Worm (Caenorhabditis elegans): ENCODE data around the gene ZK262.9.
"Not testable (repeated sequence)": the region's sequence is repeated elsewhere in the genome, so short reads cannot be mapped to it uniquely, and the experiment has no call there.

- TF ChIP-seq ceh-13 (GFP tag; optimal IDR thresholded peaks at IDR 0.05); ceh-36 (tag; optimal IDR thresholded peaks at IDR 0.05); hmbx-1 (tag; optimal IDR thresholded peaks at IDR 0.05); flt-1 (GFP tag; IDR thresholded peaks at IDR 0.05); tbx-37 (GFP tag; conservative IDR thresholded peaks at IDR 0.05); ama-1 (optimal IDR thresholded peaks at IDR 0.05); pes-1 (GFP tag; IDR thresholded peaks at IDR 0.05); ets-7 (tag; optimal IDR thresholded peaks at IDR 0.05); aly-1 (tag; optimal IDR thresholded peaks at IDR 0.05); F13C5.2 (tag; optimal IDR thresholded peaks at IDR 0.05); hmg-4 (GFP tag; optimal IDR thresholded peaks at IDR 0.05); tbx-11 (GFP tag; IDR thresholded peaks at IDR 0.05); tra-4 (tag; optimal IDR thresholded peaks at IDR 0.05); sea-1 (GFP tag; conservative IDR thresholded peaks at IDR 0.05): not testable (repeated sequence)
Observed at ce11 chrV:18404767-18405166, 34.8 kb upstream of the ZK262.9 start, which contains the start of gene srh-209.

Data from whole organism, early embryonic.